Fruit fly (Drosophila melanogaster) whole organism, embryonic: ENCODE measurements around the gene Agpat3.

Experiments used
- Adf1 ChIP-seq: fragments of 200-800 bp; sonication (Bioruptor generic); IDR thresholded peaks from 2 replicates; pipeline ENCODE4 v1.3.6; 2022; ENCODE audit warnings: missing biosample characterization, missing genetic modification characterization
- Aef1 ChIP-seq: fragments of 200-800 bp; sonication (Bioruptor generic); IDR thresholded peaks from 3 replicates; pipeline ENCODE4 v1.3.6; 2022; ENCODE audit warnings: missing biosample characterization, missing genetic modification characterization
- Bgb ChIP-seq: fragments of 200-800 bp; sonication (Bioruptor generic); IDR thresholded peaks from 2 replicates; pipeline ENCODE4 v1.3.6; 2022; ENCODE audit warnings: missing biosample characterization, missing genetic modification characterization; ENCODE audit not compliant: partially characterized antibody
- CG10267 ChIP-seq: fragments of 200-800 bp; sonication (Bioruptor generic); optimal IDR thresholded peaks from 2 replicates; lab custom pipeline; 2018; ENCODE audit warnings: missing biosample characterization, mild to moderate bottlenecking, missing genetic modification characterization, moderate library complexity
- CG10543 ChIP-seq: fragments of 200-800 bp; sonication (Bioruptor generic); optimal IDR thresholded peaks from 3 replicates; lab custom pipeline; 2017; ENCODE audit warnings: missing biosample characterization, mild to moderate bottlenecking, missing genetic modification characterization, moderate library complexity
- CG12659 ChIP-seq: fragments of 200-800 bp; sonication (Bioruptor generic); optimal IDR thresholded peaks from 3 replicates; lab custom pipeline; 2017; ENCODE audit warnings: mild to moderate bottlenecking, missing biosample characterization, missing genetic modification reagents, missing genetic modification characterization
- CG12769 ChIP-seq: fragments of 200-800 bp; sonication (Bioruptor generic); optimal IDR thresholded peaks from 2 replicates; lab custom pipeline; 2019; ENCODE audit warnings: missing biosample characterization, mild to moderate bottlenecking, missing genetic modification characterization, moderate library complexity
- CG13123 ChIP-seq: fragments of 200-800 bp; sonication (Bioruptor generic); optimal IDR thresholded peaks from 2 replicates; lab custom pipeline; 2016; ENCODE audit warnings: missing biosample characterization, missing genetic modification characterization
- CG17612 ChIP-seq: fragments of 200-800 bp; sonication (Bioruptor generic); IDR thresholded peaks from 2 replicates; pipeline ENCODE4 v1.3.6; 2022; ENCODE audit warnings: missing biosample characterization, missing genetic modification characterization
- CG18262 ChIP-seq: fragments of 200-800 bp; optimal IDR thresholded peaks from 3 replicates; lab custom pipeline; 2019; ENCODE audit warnings: missing biosample characterization, mild to moderate bottlenecking, missing genetic modification characterization, moderate library complexity
- CG18476 ChIP-seq: fragments of 200-800 bp; sonication (Bioruptor generic); optimal IDR thresholded peaks from 2 replicates; lab custom pipeline; 2016; ENCODE audit warnings: missing biosample characterization, mild to moderate bottlenecking, missing genetic modification characterization
- CG2678 ChIP-seq: fragments of 200-800 bp; sonication (Bioruptor generic); optimal IDR thresholded peaks from 3 replicates; lab custom pipeline; 2019; ENCODE audit warnings: missing biosample characterization, mild to moderate bottlenecking, missing genetic modification characterization, moderate library complexity
- CG4617 ChIP-seq: fragments of 200-800 bp; sonication (Bioruptor generic); optimal IDR thresholded peaks from 3 replicates; lab custom pipeline; 2016; ENCODE audit warnings: missing biosample characterization, missing genetic modification characterization, borderline replicate concordance
- CG9215 ChIP-seq: fragments of 200-800 bp; sonication (Bioruptor generic); IDR thresholded peaks from 2 replicates; pipeline ENCODE4 v1.3.6; 2022; ENCODE audit warnings: missing biosample characterization, missing genetic modification characterization
- CG9437 ChIP-seq: fragments of 200-800 bp; sonication (Bioruptor generic); optimal IDR thresholded peaks from 2 replicates; lab custom pipeline; 2018; ENCODE audit warnings: missing biosample characterization, mild to moderate bottlenecking, missing genetic modification characterization
- CG9797 ChIP-seq: fragments of 200-800 bp; sonication (Bioruptor generic); optimal IDR thresholded peaks from 3 replicates; lab custom pipeline; 2018; ENCODE audit warnings: missing biosample characterization, mild to moderate bottlenecking, missing genetic modification characterization
- CHES-1-like ChIP-seq: fragments of 200-800 bp; sonication (Bioruptor generic); optimal IDR thresholded peaks from 2 replicates; lab custom pipeline; 2016; ENCODE audit warnings: missing biosample characterization, missing genetic modification characterization
- Chrac-16 ChIP-seq: fragments of 200-800 bp; sonication (Bioruptor generic); optimal IDR thresholded peaks from 3 replicates; lab custom pipeline; 2016; ENCODE audit warnings: missing biosample characterization, missing genetic modification characterization
- Dip2 ChIP-seq: fragments of 200-800 bp; sonication (Bioruptor generic); IDR thresholded peaks from 2 replicates; pipeline ENCODE4 v1.3.6; 2022; ENCODE audit warnings: missing biosample characterization, missing genetic modification characterization
- Dll ChIP-seq: fragments of 200-800 bp; sonication (Bioruptor generic); IDR thresholded peaks from 4 replicates; pipeline ENCODE4 v1.3.6; 2022; ENCODE audit warnings: missing biosample characterization, missing genetic modification characterization; ENCODE audit not compliant: partially characterized antibody
- Dp ChIP-seq: fragments of 200-800 bp; sonication (Bioruptor generic); optimal IDR thresholded peaks from 2 replicates; lab custom pipeline; 2018; ENCODE audit warnings: missing biosample characterization, mild to moderate bottlenecking, missing genetic modification characterization, moderate library complexity
- E2f1 ChIP-seq: fragments of 200-800 bp; sonication (Bioruptor generic); IDR thresholded peaks from 2 replicates; pipeline ENCODE4 v1.3.6; 2022; ENCODE audit warnings: missing biosample characterization, missing genetic modification characterization
- Fer3 ChIP-seq: fragments of 200-800 bp; sonication (Bioruptor generic); optimal IDR thresholded peaks from 2 replicates; lab custom pipeline; 2018; ENCODE audit warnings: missing biosample characterization, mild to moderate bottlenecking, missing genetic modification characterization, moderate library complexity
- Gug ChIP-seq: fragments of 200-800 bp; sonication (Bioruptor generic); IDR thresholded peaks from 4 replicates; pipeline ENCODE4 v1.3.6; 2022; ENCODE audit warnings: missing biosample characterization, missing genetic modification characterization
- HLH4C ChIP-seq: fragments of 200-800 bp; sonication (Bioruptor generic); IDR thresholded peaks from 3 replicates; pipeline ENCODE4 v1.3.6; 2022; ENCODE audit warnings: missing biosample characterization, missing genetic modification characterization; ENCODE audit not compliant: partially characterized antibody
- Hmx ChIP-seq: fragments of 200-800 bp; sonication (Bioruptor generic); optimal IDR thresholded peaks from 2 replicates; lab custom pipeline; 2016; ENCODE audit warnings: missing biosample characterization, missing genetic modification characterization
- Hr39 ChIP-seq: fragments of >200 bp; optimal IDR thresholded peaks from 2 replicates; lab custom pipeline; 2017
- MBD-R2 ChIP-seq: fragments of 200-800 bp; sonication (Bioruptor generic); IDR thresholded peaks from 2 replicates; pipeline ENCODE4 v1.3.6; 2022; ENCODE audit warnings: missing biosample characterization, missing genetic modification characterization
- Optix ChIP-seq: fragments of 200-800 bp; sonication (Bioruptor generic); IDR thresholded peaks from 3 replicates; pipeline ENCODE4 v1.3.6; 2022; ENCODE audit warnings: missing biosample characterization, missing genetic modification characterization
- Stat92E ChIP-seq, 3 experiments: fragments of >200 bp in 2 of 3; fragments of 200-800 bp in 1 of 3; sonication (Bioruptor generic) in 1 of 3; optimal IDR thresholded peaks; 2 replicates each; lab custom pipeline; 2017 to 2019; ENCODE audit warnings: missing biosample characterization in 3 of 3, missing genetic modification characterization in 3 of 3, mild to moderate bottlenecking in 1 of 3, moderate library complexity in 1 of 3
- da ChIP-seq: fragments of 200-800 bp; sonication (Bioruptor generic); optimal IDR thresholded peaks from 2 replicates; lab custom pipeline; 2016; ENCODE audit warnings: missing biosample characterization, missing genetic modification characterization
- exex ChIP-seq: fragments of 200-800 bp; sonication (Bioruptor generic); optimal IDR thresholded peaks from 4 replicates; lab custom pipeline; 2018; ENCODE audit warnings: missing biosample characterization, mild to moderate bottlenecking, missing genetic modification characterization, moderate library complexity
- gem ChIP-seq: fragments of 200-800 bp; sonication (Bioruptor generic); optimal IDR thresholded peaks from 2 replicates; lab custom pipeline; 2019; ENCODE audit warnings: missing biosample characterization, mild to moderate bottlenecking, missing genetic modification characterization, moderate library complexity
- inv ChIP-seq: fragments of 200-800 bp; sonication (Bioruptor generic); IDR thresholded peaks from 2 replicates; pipeline ENCODE4 v1.3.6; 2022; ENCODE audit warnings: missing biosample characterization, missing genetic modification characterization; ENCODE audit not compliant: partially characterized antibody
- kah ChIP-seq: fragments of 200-800 bp; sonication (Bioruptor generic); optimal IDR thresholded peaks from 2 replicates; lab custom pipeline; 2018; ENCODE audit warnings: missing biosample characterization, mild to moderate bottlenecking, missing genetic modification characterization
- klu ChIP-seq: fragments of 200-800 bp; sonication (Bioruptor generic); IDR thresholded peaks from 2 replicates; pipeline ENCODE4 v1.3.6; 2022; ENCODE audit warnings: missing biosample characterization, missing genetic modification characterization
- pb ChIP-seq: fragments of 200-800 bp; sonication (Bioruptor generic); optimal IDR thresholded peaks from 3 replicates; lab custom pipeline; 2016; ENCODE audit warnings: missing biosample characterization, missing genetic modification characterization
- phol ChIP-seq: fragments of 200-800 bp; sonication (Bioruptor generic); optimal IDR thresholded peaks from 3 replicates; lab custom pipeline; 2018; ENCODE audit warnings: missing biosample characterization, mild to moderate bottlenecking, missing genetic modification characterization, moderate library complexity
- pum ChIP-seq: fragments of 200-800 bp; sonication (Bioruptor generic); optimal IDR thresholded peaks from 2 replicates; lab custom pipeline; 2016; ENCODE audit warnings: missing biosample characterization, missing genetic modification characterization
- repo ChIP-seq: fragments of 200-800 bp; sonication (Bioruptor generic); optimal IDR thresholded peaks from 2 replicates; lab custom pipeline; 2016; ENCODE audit warnings: missing biosample characterization, missing genetic modification characterization
- row ChIP-seq: fragments of 200-800 bp; sonication (Bioruptor generic); IDR thresholded peaks from 3 replicates; pipeline ENCODE4 v1.3.6; 2022; ENCODE audit warnings: missing biosample characterization, missing genetic modification characterization
- schlank ChIP-seq: fragments of 200-800 bp; sonication (Bioruptor generic); optimal IDR thresholded peaks from 2 replicates; lab custom pipeline; 2018; ENCODE audit warnings: missing biosample characterization, mild to moderate bottlenecking, missing genetic modification characterization
- sisA ChIP-seq: fragments of 200-800 bp; sonication (Bioruptor generic); IDR thresholded peaks from 2 replicates; pipeline ENCODE4 v1.3.6; 2022; ENCODE audit warnings: missing biosample characterization, missing genetic modification characterization
- vvl ChIP-seq: fragments of 200-800 bp; sonication (Bioruptor generic); IDR thresholded peaks from 2 replicates; pipeline ENCODE4 v1.3.6; 2022; ENCODE audit warnings: missing biosample characterization, missing genetic modification characterization
- zen ChIP-seq: fragments of 200-800 bp; sonication (Bioruptor generic); optimal IDR thresholded peaks from 3 replicates; lab custom pipeline; 2018; ENCODE audit warnings: missing biosample characterization, mild to moderate bottlenecking, missing genetic modification characterization, moderate library complexity

Agpat3 gene

dm6 chr3L:16351770-16352429 lies 33.9 kb downstream of the Agpat3 start, which contains the start of the genes Golgin104 and Tcs3 (continued):
- TF ChIP-seq Gug (GFP tag; lab: Robert Waterston, UW), result no peak
- TF ChIP-seq kah (GFP tag; lab: Kevin White, UChicago), result peak; percentile 52
- no peak for TF ChIP-seq CG10543 (GFP tag; lab: Kevin White, UChicago)
- TF ChIP-seq Bgb (GFP tag; lab: Robert Waterston, UW), result no peak
- no peak for TF ChIP-seq Chrac-16
- no peak for TF ChIP-seq Dip2 (GFP tag; lab: Robert Waterston, UW)
- no peak for TF ChIP-seq pb
- TF ChIP-seq Hmx (GFP tag; lab: Kevin White, UChicago), result no peak
- peak; percentile 73 for TF ChIP-seq zen (tag; lab: Kevin White, UChicago)
- no peak for TF ChIP-seq CG9437
- no peak for TF ChIP-seq Adf1 (GFP tag; lab: Robert Waterston, UW)
- no peak for TF ChIP-seq schlank (tag; lab: Kevin White, UChicago)
- no peak for TF ChIP-seq da (GFP tag; lab: Kevin White, UChicago)
- TF ChIP-seq phol (tag; lab: Kevin White, UChicago), result peak; percentile 4
- TF ChIP-seq Fer3 (tag; lab: Kevin White, UChicago), result no peak
- TF ChIP-seq CG9215 (GFP tag; lab: Robert Waterston, UW), result no peak
- TF ChIP-seq Dll (GFP tag; lab: Robert Waterston, UW), result peak; percentile 38; the same call in 1 of the 4 replicates
- TF ChIP-seq Dp (GFP tag; lab: Kevin White, UChicago), result peak; percentile 45
- TF ChIP-seq Aef1 (GFP tag; lab: Robert Waterston, UW), result no peak
- TF ChIP-seq sisA, result no peak
- peak in 1 of 3 experiments; percentile 80 for TF ChIP-seq Stat92E (GFP tag; optimal IDR thresholded peaks at IDR 0.05; lab: Kevin White, UChicago)
- TF ChIP-seq row, result peak; percentile 39; the same call in 1 of the 3 replicates
- no peak for TF ChIP-seq Optix (GFP tag; lab: Robert Waterston, UW)
- peak; percentile 3 for TF ChIP-seq CG10267
- no peak for TF ChIP-seq CG18476 (GFP tag; lab: Kevin White, UChicago)
- TF ChIP-seq pum (GFP tag; lab: Kevin White, UChicago), result no peak
- TF ChIP-seq CG12769, result no peak
- no peak for TF ChIP-seq CG13123 (GFP tag; lab: Kevin White, UChicago)
- no peak for TF ChIP-seq CG17612
- no peak for TF ChIP-seq gem (tag; lab: Kevin White, UChicago)
- no peak for TF ChIP-seq CG2678 (tag; lab: Kevin White, UChicago)
- TF ChIP-seq HLH4C (GFP tag; lab: Robert Waterston, UW), result 0 out of 3 replicates have a peak, but pooled peaks have one; percentile 17
- TF ChIP-seq exex (tag; lab: Kevin White, UChicago), result peak; percentile 8
- TF ChIP-seq inv, result no peak
- TF ChIP-seq Hr39 (lab: Kevin White, UChicago), result no peak
- TF ChIP-seq CG18262, result no peak
- TF ChIP-seq repo (GFP tag; lab: Kevin White, UChicago), result no peak
- TF ChIP-seq klu (GFP tag; lab: Robert Waterston, UW), result no peak
- TF ChIP-seq CHES-1-like (GFP tag; lab: Kevin White, UChicago), result peak; percentile 32
- TF ChIP-seq MBD-R2 (GFP tag; lab: Robert Waterston, UW), result peak; percentile 99
- TF ChIP-seq E2f1 (GFP tag; lab: Robert Waterston, UW), result no peak
- TF ChIP-seq CG4617 (GFP tag; lab: Kevin White, UChicago), result peak; percentile 82
- peak; percentile 89 for TF ChIP-seq CG9797 (GFP tag; lab: Kevin White, UChicago)
- TF ChIP-seq vvl (GFP tag; lab: Robert Waterston, UW), result peak; percentile 19; the same call in 1 of the 2 replicates
- TF ChIP-seq CG12659 (GFP tag; lab: Kevin White, UChicago), result peak; percentile 26
